Worm (Caenorhabditis elegans): ENCODE data around the gene pals-26.

pals-26 gene

DNA sequence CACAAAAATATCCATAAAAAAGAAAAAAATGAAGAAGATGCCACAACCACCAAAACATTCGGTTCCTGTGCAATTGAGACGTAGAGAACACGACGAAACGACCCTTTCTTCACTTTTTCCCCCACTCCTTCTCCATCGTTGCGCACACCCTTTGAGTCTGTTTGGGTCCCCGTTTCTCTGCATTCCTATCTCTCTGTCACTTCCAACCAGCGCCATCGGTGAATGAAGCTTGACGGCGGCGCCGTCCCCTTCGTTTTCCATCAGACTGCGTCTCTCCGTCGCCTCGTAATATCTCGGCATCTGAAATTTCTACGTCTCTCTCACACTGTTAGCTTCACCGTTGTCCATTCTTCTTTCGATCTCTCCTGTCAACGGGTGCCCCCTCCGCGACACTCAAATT lies 39.3 kb upstream of the pals-26 start:
- no peak for TF ChIP-seq M03D4.4 (tag; optimal IDR thresholded peaks at IDR 0.05)
- no peak for TF ChIP-seq pha-4 (tag; optimal IDR thresholded peaks at IDR 0.05)

DNA sequence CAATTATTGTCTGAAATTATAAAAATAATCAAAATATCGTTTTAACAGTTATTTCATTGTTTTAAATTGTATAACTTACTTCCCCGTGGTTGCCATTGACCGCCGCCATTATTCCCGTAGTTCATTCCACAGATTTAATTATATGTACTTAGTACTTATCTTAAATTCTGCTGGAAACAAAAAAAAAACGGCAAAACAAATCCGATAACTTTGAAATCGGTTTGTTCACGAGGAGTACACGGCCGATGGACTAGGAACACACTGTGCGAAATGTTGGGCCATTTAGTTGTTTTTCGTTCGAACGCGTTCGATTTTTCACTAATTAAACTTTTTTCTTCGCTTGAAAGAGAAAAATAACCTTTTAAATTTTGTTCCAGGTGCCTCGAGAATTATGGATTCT lies 31.9 kb upstream of the pals-26 start, which contains the start of the genes B0285.3 and lcmt-1:
Gene B0285.3, minus strand, starts transcription at position 267 of the 400 bp plus-strand sequence.
Gene lcmt-1, plus strand, starts transcription at position 377 of the 400 bp plus-strand sequence.
- TF ChIP-seq ztf-11 (tag; optimal IDR thresholded peaks at IDR 0.05) = no peak
- no peak for TF ChIP-seq bed-3 (GFP tag; optimal IDR thresholded peaks at IDR 0.05)
- no peak for TF ChIP-seq unc-120 (tag; optimal IDR thresholded peaks at IDR 0.05; ENCODE audit: poor library complexity, severe bottlenecking)
- TF ChIP-seq ceh-83 (GFP tag; optimal IDR thresholded peaks at IDR 0.05) = no peak
- no peak for TF ChIP-seq blmp-1 (tag; optimal IDR thresholded peaks at IDR 0.05)
- TF ChIP-seq ceh-43 (GFP tag; optimal IDR thresholded peaks at IDR 0.05) = no peak
- TF ChIP-seq drap-1 (GFP tag; optimal IDR thresholded peaks at IDR 0.05) = no peak
- TF ChIP-seq elt-1 (tag; optimal IDR thresholded peaks at IDR 0.05; ENCODE audit: borderline replicate concordance, insufficient read depth) = no peak
- TF ChIP-seq mep-1 (tag; optimal IDR thresholded peaks at IDR 0.05) = no peak
- TF ChIP-seq tbx-8 (GFP tag; optimal IDR thresholded peaks at IDR 0.05) = no peak
- TF ChIP-seq sem-2 (GFP tag; optimal IDR thresholded peaks at IDR 0.05) = no peak
- no peak for TF ChIP-seq zip-8 (tag; optimal IDR thresholded peaks at IDR 0.05)
- no peak for TF ChIP-seq mab-5 (tag; optimal IDR thresholded peaks at IDR 0.05)
- no peak for TF ChIP-seq ceh-39 (tag; optimal IDR thresholded peaks at IDR 0.05)
- TF ChIP-seq nhr-2 (tag; optimal IDR thresholded peaks at IDR 0.05) = no peak
- no peak for TF ChIP-seq nhr-12 (tag; optimal IDR thresholded peaks at IDR 0.05)
- no peak for TF ChIP-seq sptf-1 (tag; optimal IDR thresholded peaks at IDR 0.05)
- TF ChIP-seq nhr-76 (tag; optimal IDR thresholded peaks at IDR 0.05) = no peak
- TF ChIP-seq mls-2 (tag; optimal IDR thresholded peaks at IDR 0.05) = no peak

DNA sequence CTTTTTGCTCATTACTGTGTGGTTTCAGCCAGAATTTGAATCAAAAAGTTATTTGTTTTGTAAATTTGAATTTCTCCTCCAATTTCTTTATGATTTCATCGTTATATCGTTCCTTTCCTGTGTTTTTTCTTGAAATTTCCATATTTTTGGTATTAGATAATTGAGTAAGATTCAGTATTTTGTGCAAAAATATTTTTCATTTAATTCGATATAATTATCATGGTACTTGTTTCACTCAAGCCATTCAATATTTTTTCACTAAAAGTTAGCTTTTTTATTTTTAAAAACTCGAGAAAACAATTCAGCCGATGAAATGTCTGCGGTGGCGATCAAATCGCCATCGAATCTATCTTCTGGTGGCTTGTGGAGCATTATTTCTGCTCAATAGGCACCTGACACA lies 29.9 kb upstream of the pals-26 start, which contains the start of gene hse-5:
Gene hse-5, plus strand, starts transcription at position 301 of the 400 bp plus-strand sequence.
- no peak for TF ChIP-seq sem-2 (GFP tag; optimal IDR thresholded peaks at IDR 0.05)
- TF ChIP-seq tbx-8 (GFP tag; optimal IDR thresholded peaks at IDR 0.05) = no peak
- no peak for TF ChIP-seq ceh-43 (GFP tag; optimal IDR thresholded peaks at IDR 0.05)
- TF ChIP-seq lsy-2 (tag; optimal IDR thresholded peaks at IDR 0.05) = no peak
- TF ChIP-seq pha-4 (tag; optimal IDR thresholded peaks at IDR 0.05) = no peak
- TF ChIP-seq nhr-2 (tag; optimal IDR thresholded peaks at IDR 0.05) = no peak
- no peak for TF ChIP-seq sptf-1 (tag; optimal IDR thresholded peaks at IDR 0.05)
- no peak for TF ChIP-seq lin-32 (GFP tag; optimal IDR thresholded peaks at IDR 0.05)
- TF ChIP-seq ces-1 (GFP tag; optimal IDR thresholded peaks at IDR 0.05) = no peak
- no peak for TF ChIP-seq nhr-76 (tag; optimal IDR thresholded peaks at IDR 0.05)
- TF ChIP-seq mab-5 (tag; optimal IDR thresholded peaks at IDR 0.05) = no peak

DNA sequence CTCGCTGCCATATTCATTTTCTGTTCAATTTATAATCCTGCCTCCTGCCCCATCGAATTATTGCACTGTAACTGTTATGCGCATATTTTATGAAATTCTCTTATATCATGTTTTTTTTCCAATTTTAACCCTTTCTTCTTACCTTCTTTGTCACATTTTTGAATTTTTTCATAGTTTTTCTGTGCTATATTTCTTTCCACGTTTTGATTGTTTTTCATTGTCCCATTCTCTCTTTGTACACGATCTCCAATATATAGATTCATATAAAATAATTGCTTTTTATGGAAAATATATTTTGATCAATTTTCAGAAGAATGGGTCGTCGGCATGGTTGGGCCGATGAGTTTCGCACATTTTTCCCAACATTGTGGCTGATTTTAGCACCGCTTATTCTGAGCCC lies 25.2 kb upstream of the pals-26 start, which contains the start of gene B0285.6:
Gene B0285.6, plus strand, starts transcription at position 301 of the 400 bp plus-strand sequence.
- TF ChIP-seq ceh-39 (tag; optimal IDR thresholded peaks at IDR 0.05) (no peak), lin-32 (GFP tag; optimal IDR thresholded peaks at IDR 0.05) (no peak), ces-1 (GFP tag; optimal IDR thresholded peaks at IDR 0.05) (no peak), mep-1 (tag; optimal IDR thresholded peaks at IDR 0.05) (no peak), unc-62 (GFP tag; optimal IDR thresholded peaks at IDR 0.05) (no peak), nhr-2 (tag; optimal IDR thresholded peaks at IDR 0.05) (no peak)

DNA sequence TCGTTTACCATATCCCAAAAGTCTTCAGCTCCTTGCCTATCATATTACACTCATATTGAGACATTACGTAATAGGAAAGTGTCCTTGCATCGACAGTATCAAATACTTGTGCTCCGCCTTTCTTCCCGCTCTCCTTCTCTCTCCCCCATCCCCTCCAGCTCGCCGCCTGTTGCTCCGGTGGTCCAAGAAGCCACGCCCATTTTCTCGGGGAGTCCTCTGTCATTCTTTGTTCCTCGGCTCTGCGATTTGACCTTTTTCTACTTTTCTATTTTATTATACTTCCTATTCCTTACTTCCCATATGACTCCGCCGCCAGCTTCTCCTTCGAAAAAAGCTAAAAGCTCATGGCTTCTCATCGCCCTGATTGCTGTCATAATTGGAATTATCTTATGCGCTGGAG lies 18.6 kb upstream of the pals-26 start, which contains the start of gene mnp-1:
Gene mnp-1, plus strand, starts transcription at position 211 of the 400 bp plus-strand sequence.
- TF ChIP-seq nhr-237 (tag; optimal IDR thresholded peaks at IDR 0.05) (no peak), flh-1 (GFP tag; optimal IDR thresholded peaks at IDR 0.05) (no peak), ceh-83 (GFP tag; optimal IDR thresholded peaks at IDR 0.05) (no peak), elt-3 (tag; optimal IDR thresholded peaks at IDR 0.05) (no peak), M03D4.4 (tag; optimal IDR thresholded peaks at IDR 0.05) (no peak), elt-1 (tag; optimal IDR thresholded peaks at IDR 0.05; ENCODE audit: borderline replicate concordance, insufficient read depth) (no peak), cnd-1 (tag; optimal IDR thresholded peaks at IDR 0.05) (no peak), ztf-11 (tag; optimal IDR thresholded peaks at IDR 0.05) (no peak), nhr-76 (tag; optimal IDR thresholded peaks at IDR 0.05) (no peak), pha-4 (tag; optimal IDR thresholded peaks at IDR 0.05) (no peak), zip-8 (tag; optimal IDR thresholded peaks at IDR 0.05) (peak; percentile 61), drap-1 (GFP tag; optimal IDR thresholded peaks at IDR 0.05) (no peak), bed-3 (GFP tag; optimal IDR thresholded peaks at IDR 0.05) (no peak), ceh-43 (GFP tag; optimal IDR thresholded peaks at IDR 0.05) (no peak), unc-120 (tag; optimal IDR thresholded peaks at IDR 0.05; ENCODE audit: poor library complexity, severe bottlenecking) (no peak), mab-5 (tag; optimal IDR thresholded peaks at IDR 0.05) (no peak), mep-1 (tag; optimal IDR thresholded peaks at IDR 0.05) (no peak), nhr-2 (tag; optimal IDR thresholded peaks at IDR 0.05) (no peak), tbx-8 (GFP tag; optimal IDR thresholded peaks at IDR 0.05) (no peak), mls-2 (tag; optimal IDR thresholded peaks at IDR 0.05) (no peak), ceh-39 (tag; optimal IDR thresholded peaks at IDR 0.05) (no peak), unc-39 (tag; optimal IDR thresholded peaks at IDR 0.05) (peak; percentile 32), hlh-1 (tag; optimal IDR thresholded peaks at IDR 0.05) (peak; percentile 38), blmp-1 (tag; optimal IDR thresholded peaks at IDR 0.05) (no peak), lin-32 (GFP tag; optimal IDR thresholded peaks at IDR 0.05) (no peak), sptf-1 (tag; optimal IDR thresholded peaks at IDR 0.05) (no peak)

Measured in whole organism, mixed stage, embryonic.